Worm (Caenorhabditis elegans) whole organism, L4 larva: ENCODE measurements around the gene ttr-11.

ENCODE experiments used
- F10B5.3 ChIP-seq: sonication (generic microtip); optimal IDR thresholded peaks from 2 replicates; lab custom pipeline; 2016; ENCODE audit warnings: mild to moderate bottlenecking, missing genetic modification characterization, missing compliant biosample characterization
- F44E2.7 ChIP-seq: fragments of 200-800 bp; sonication (Bioruptor generic); IDR thresholded peaks from 2 replicates; pipeline ENCODE4 v2.1.2; 2022; ENCODE audit warnings: missing genetic modification characterization, missing compliant biosample characterization
- F49E8.2 ChIP-seq: sonication (generic microtip); optimal IDR thresholded peaks from 2 replicates; lab custom pipeline; 2016; ENCODE audit warnings: missing compliant biosample characterization, mild to moderate bottlenecking, missing genetic modification characterization, borderline replicate concordance
- Y105C5A.15 ChIP-seq: fragments of 200-800 bp; sonication (Bioruptor generic); IDR thresholded peaks from 2 replicates; pipeline ENCODE4 v1.3.6; 2022; ENCODE audit warnings: missing genetic modification characterization, missing compliant biosample characterization
- ZK337.2 ChIP-seq: fragments of 200-800 bp; sonication (Bioruptor generic); IDR thresholded peaks from 2 replicates; pipeline ENCODE4 v1.3.6; 2022; ENCODE audit warnings: missing genetic modification reagents, missing genetic modification characterization, missing compliant biosample characterization
- aha-1 ChIP-seq: fragments of 150-350 bp; peaks from one replicate; lab custom pipeline; 2014; ENCODE audit warnings: missing biosample characterization, missing genetic modification characterization
- aly-2 ChIP-seq: sonication (generic microtip); optimal IDR thresholded peaks from 2 replicates; lab custom pipeline; 2018; ENCODE audit warnings: missing biosample characterization, missing genetic modification characterization
- ama-1 ChIP-seq: fragments of 150-350 bp; optimal IDR thresholded peaks from 2 replicates; lab custom pipeline; 2014; ENCODE audit warnings: inconsistent platforms, mixed read lengths
- attf-4 ChIP-seq: sonication (generic microtip); optimal IDR thresholded peaks from 3 replicates; lab custom pipeline; 2017; ENCODE audit warnings: missing biosample characterization, missing genetic modification characterization
- ceh-20 ChIP-seq: fragments of 200-800 bp; sonication (Bioruptor generic); IDR thresholded peaks from 2 replicates; pipeline ENCODE4 v1.3.6; 2022; ENCODE audit warnings: missing genetic modification reagents, missing genetic modification characterization, missing compliant biosample characterization
- ceh-32 ChIP-seq: sonication (generic microtip); optimal IDR thresholded peaks from 2 replicates; lab custom pipeline; 2016; ENCODE audit warnings: mild to moderate bottlenecking, missing genetic modification characterization, missing compliant biosample characterization; ENCODE audit not compliant: poor library complexity
- ceh-82 ChIP-seq: sonication (generic microtip); optimal IDR thresholded peaks from 2 replicates; lab custom pipeline; 2017; ENCODE audit warnings: missing biosample characterization, missing genetic modification characterization
- cey-2 ChIP-seq: sonication (generic microtip); optimal IDR thresholded peaks from 3 replicates; lab custom pipeline; 2017; ENCODE audit warnings: missing genetic modification characterization, mild to moderate bottlenecking, missing compliant biosample characterization, antibody characterized with exemption, borderline replicate concordance; ENCODE audit not compliant: insufficient read depth
- daf-16 ChIP-seq, 3 experiments: sonication (generic microtip); optimal IDR thresholded peaks; 2 replicates each; lab custom pipeline; 2016 to 2017; ENCODE audit warnings: missing genetic modification characterization in 3 of 3, missing genetic modification reagents in 3 of 3, mild to moderate bottlenecking in 2 of 3, missing compliant biosample characterization in 2 of 3, missing biosample characterization in 1 of 3, moderate library complexity in 1 of 3
- daf-8 ChIP-seq: fragments of 200-800 bp; sonication (Bioruptor generic); IDR thresholded peaks from 2 replicates; pipeline ENCODE4 v1.3.6; 2022; ENCODE audit warnings: missing genetic modification characterization, missing compliant biosample characterization
- dmd-6 ChIP-seq: fragments of 200-800 bp; sonication (Bioruptor generic); IDR thresholded peaks from 2 replicates; pipeline ENCODE4 v1.3.6; 2022; ENCODE audit warnings: missing genetic modification reagents, missing genetic modification characterization, missing compliant biosample characterization
- dmd-9 ChIP-seq: fragments of 200-800 bp; sonication (Bioruptor generic); IDR thresholded peaks from 2 replicates; pipeline ENCODE4 v1.3.6; 2022; ENCODE audit warnings: missing genetic modification reagents, missing genetic modification characterization, missing compliant biosample characterization
- gei-8 ChIP-seq: fragments of 200-800 bp; sonication (Bioruptor generic); optimal IDR thresholded peaks from 2 replicates; lab custom pipeline; 2018; ENCODE audit warnings: mild to moderate bottlenecking, missing genetic modification characterization, missing compliant biosample characterization
- hlh-11 ChIP-seq: fragments of 200-800 bp; sonication (Bioruptor generic); optimal IDR thresholded peaks from 2 replicates; lab custom pipeline; 2018; ENCODE audit warnings: mild to moderate bottlenecking, missing genetic modification characterization, missing compliant biosample characterization
- lin-1 ChIP-seq: fragments of 200-800 bp; sonication (Bioruptor generic); IDR thresholded peaks from 2 replicates; pipeline ENCODE4 v1.3.6; 2022; ENCODE audit warnings: missing genetic modification reagents, missing genetic modification characterization, missing compliant biosample characterization
- lin-13 ChIP-seq: fragments of 150-350 bp; optimal IDR thresholded peaks from 2 replicates; lab custom pipeline; 2014; ENCODE audit warnings: missing biosample characterization, missing genetic modification reagents, missing genetic modification characterization
- lin-15B ChIP-seq: fragments of 150-350 bp; sonication (generic microtip); optimal IDR thresholded peaks from 3 replicates; lab custom pipeline; 2014; ENCODE audit warnings: missing biosample characterization, missing genetic modification characterization
- lin-38 ChIP-seq: fragments of 200-800 bp; sonication (Bioruptor generic); IDR thresholded peaks from 2 replicates; pipeline ENCODE4 v1.3.6; 2022; ENCODE audit warnings: missing genetic modification reagents, missing genetic modification characterization, missing compliant biosample characterization
- lsy-2 ChIP-seq, 2 experiments: fragments of 150-350 bp in 1 of 2; sonication (generic microtip) in 1 of 2; optimal IDR thresholded peaks; 2 replicates each; lab custom pipeline; 2014 to 2017; ENCODE audit warnings: missing biosample characterization in 2 of 2, missing genetic modification characterization in 2 of 2
- madf-9 ChIP-seq: fragments of 200-800 bp; sonication (Bioruptor generic); conservative IDR thresholded peaks from 2 replicates; pipeline ENCODE4 v1.3.6; 2022; ENCODE audit warnings: missing genetic modification reagents, missing genetic modification characterization, missing compliant biosample characterization
- mep-1 ChIP-seq: fragments of 150-350 bp; sonication (generic microtip); optimal IDR thresholded peaks from 3 replicates; lab custom pipeline; 2014; ENCODE audit warnings: missing biosample characterization, missing genetic modification characterization
- nhr-10 ChIP-seq: fragments of 150-350 bp; optimal IDR thresholded peaks from 2 replicates; lab custom pipeline; 2014; ENCODE audit warnings: missing biosample characterization, missing genetic modification characterization
- nhr-25 ChIP-seq: sonication (generic microtip); optimal IDR thresholded peaks from 2 replicates; lab custom pipeline; 2017; ENCODE audit warnings: missing genetic modification characterization, mild to moderate bottlenecking, missing compliant biosample characterization, antibody characterized with exemption, moderate library complexity, borderline replicate concordance; ENCODE audit not compliant: insufficient read depth
- nhr-28 ChIP-seq: fragments of 150-350 bp; optimal IDR thresholded peaks from 2 replicates; lab custom pipeline; 2014; ENCODE audit warnings: missing biosample characterization, missing genetic modification characterization
- nhr-48 ChIP-seq: sonication (generic microtip); optimal IDR thresholded peaks from 2 replicates; lab custom pipeline; 2016; ENCODE audit warnings: mild to moderate bottlenecking, missing genetic modification characterization, missing compliant biosample characterization
- nhr-76 ChIP-seq: fragments of 150-350 bp; optimal IDR thresholded peaks from 2 replicates; lab custom pipeline; 2014; ENCODE audit warnings: missing biosample characterization, missing genetic modification characterization
- nhr-77 ChIP-seq: fragments of 150-350 bp; optimal IDR thresholded peaks from 2 replicates; lab custom pipeline; 2014; ENCODE audit warnings: missing biosample characterization, missing genetic modification characterization
- pha-4 ChIP-seq, 2 experiments: fragments of 150-350 bp in 1 of 2; fragments of 200-800 bp in 1 of 2; sonication (Bioruptor generic) in 1 of 2; IDR thresholded peaks in 1 of 2; optimal IDR thresholded peaks in 1 of 2; 2 replicates each; pipeline versions ENCODE4 v1.3.6 to Lab custom; 2014 to 2022; ENCODE audit warnings: missing genetic modification characterization in 2 of 2, missing genetic modification reagents in 2 of 2, missing biosample characterization in 1 of 2, missing compliant biosample characterization in 1 of 2
- pqm-1 ChIP-seq: sonication (generic microtip); optimal IDR thresholded peaks from 2 replicates; lab custom pipeline; 2017; ENCODE audit warnings: missing biosample characterization, missing genetic modification characterization
- saeg-2 ChIP-seq: fragments of 200-800 bp; sonication (Bioruptor generic); IDR thresholded peaks from 2 replicates; pipeline ENCODE4 v1.3.6; 2022; ENCODE audit warnings: missing genetic modification reagents, missing genetic modification characterization, missing compliant biosample characterization
- skn-1 ChIP-seq: fragments of 150-350 bp; optimal IDR thresholded peaks from 2 replicates; lab custom pipeline; 2014; ENCODE audit warnings: missing biosample characterization, missing genetic modification characterization
- spr-1 ChIP-seq: sonication (generic microtip); optimal IDR thresholded peaks from 2 replicates; lab custom pipeline; 2016; ENCODE audit warnings: mild to moderate bottlenecking, missing genetic modification characterization, missing compliant biosample characterization
- spr-3 ChIP-seq: fragments of 200-800 bp; sonication (Bioruptor generic); optimal IDR thresholded peaks from 2 replicates; lab custom pipeline; 2018; ENCODE audit warnings: mild to moderate bottlenecking, missing genetic modification characterization, missing compliant biosample characterization
- unc-62 ChIP-seq, 3 experiments: fragments of 150-350 bp in 1 of 3; sonication (generic microtip); optimal IDR thresholded peaks in 2 of 3; peaks in 1 of 3; 1 replicate in 1 of 3; 2 replicates in 2 of 3; lab custom pipeline; 2014 to 2017; ENCODE audit warnings: missing biosample characterization in 3 of 3, missing genetic modification characterization in 3 of 3, missing genetic modification reagents in 3 of 3, missing genotype in 1 of 3
- vab-7 ChIP-seq: fragments of 200-800 bp; sonication (Bioruptor generic); IDR thresholded peaks from 2 replicates; pipeline ENCODE4 v1.3.6; 2022; ENCODE audit warnings: missing genetic modification reagents, missing genetic modification characterization, missing compliant biosample characterization
- ztf-7 ChIP-seq: fragments of 150-350 bp; optimal IDR thresholded peaks from 2 replicates; lab custom pipeline; 2014; ENCODE audit warnings: missing biosample characterization, missing genetic modification characterization

Gene ttr-11

DNA sequence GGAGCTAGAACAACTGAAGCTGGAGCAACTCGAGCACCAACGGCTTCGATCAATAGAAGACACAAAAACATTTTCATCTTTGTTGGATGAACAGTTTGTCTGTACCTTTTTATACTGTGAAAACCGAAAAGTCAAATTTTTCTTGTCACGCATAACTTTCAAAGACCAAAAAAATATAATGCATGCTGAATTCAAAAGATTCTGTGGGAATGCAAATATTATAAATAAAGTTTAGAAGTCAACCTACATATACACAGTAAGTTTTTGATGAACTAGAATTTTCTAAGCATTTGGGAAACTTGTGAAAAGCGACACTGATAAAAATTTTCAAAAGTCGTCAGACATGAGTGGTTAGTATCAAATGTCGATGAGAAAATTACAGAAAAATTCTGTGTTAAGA lies 30.5 kb downstream of the ttr-11 start, which contains the start of gene F46B3.15 (continued):
- TF ChIP-seq saeg-2 (GFP tag; lab: Robert Waterston, UW): no peak
- TF ChIP-seq, all 104 proteins: peak for 0

DNA sequence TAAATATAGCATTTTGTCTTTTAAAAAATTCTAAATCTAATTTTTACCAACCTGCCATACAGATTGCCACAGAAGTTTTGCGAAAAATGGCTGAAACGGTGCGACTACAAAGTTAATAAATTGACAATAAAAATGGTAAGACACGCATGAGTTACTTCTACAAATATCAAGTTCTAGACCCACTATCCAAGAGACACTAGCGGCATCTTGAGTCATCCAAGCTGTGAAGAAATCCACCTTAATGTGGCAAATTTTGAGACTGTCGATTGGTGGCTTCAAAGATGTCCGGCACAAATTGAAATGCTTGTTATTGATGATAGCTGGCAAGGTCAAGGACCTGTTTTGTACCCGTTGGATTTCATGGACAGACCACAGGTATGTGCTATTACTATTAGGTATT lies 31.2 kb downstream of the ttr-11 start, which contains the start of gene F46B3.16:
Gene F46B3.16, plus strand, starts transcription at position 301 of the 400 bp plus-strand sequence.
- TF ChIP-seq lin-13 (GFP tag; lab: Kevin White, UChicago) (no peak), spr-3 (no peak)

DNA sequence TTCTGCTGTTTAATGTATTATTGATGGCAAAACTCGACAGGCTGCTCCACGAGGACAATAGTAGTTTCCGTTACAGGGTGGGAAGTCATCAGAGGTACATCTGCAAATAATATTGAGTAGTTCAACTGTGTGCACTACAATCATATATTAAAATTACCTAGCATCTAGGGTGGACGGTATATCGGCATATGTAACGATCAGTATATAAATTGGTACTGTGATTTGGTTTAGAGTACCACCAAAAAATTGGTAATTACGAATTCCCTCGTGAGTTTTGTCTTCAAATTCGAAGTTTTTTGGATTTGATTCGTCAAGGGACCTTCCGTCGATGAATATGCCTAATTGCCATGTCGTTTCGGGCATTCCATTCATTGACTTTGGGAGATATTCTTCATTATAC lies 33.7 kb downstream of the ttr-11 start, which contains the start of gene ttr-13:
Gene ttr-13, minus strand, starts transcription at position 101 of the 400 bp plus-strand sequence.
- no peak for TF ChIP-seq ceh-82 (tag; lab: Kevin White, UChicago)
- no peak for TF ChIP-seq nhr-28 (tag; lab: Kevin White, UChicago)
- TF ChIP-seq lsy-2 (tag; optimal IDR thresholded peaks at IDR 0.05; lab: Kevin White, UChicago): no peak
- no peak for TF ChIP-seq ztf-7 (tag; lab: Kevin White, UChicago)
- TF ChIP-seq F10B5.3 (tag; lab: Kevin White, UChicago): no peak
- no peak for TF ChIP-seq nhr-10
- TF ChIP-seq F44E2.7 (GFP tag; lab: Robert Waterston, UW): no peak
- no peak for TF ChIP-seq gei-8 (GFP tag; lab: Kevin White, UChicago)
- no peak for TF ChIP-seq ceh-32
- no peak for TF ChIP-seq F49E8.2 (tag; lab: Kevin White, UChicago)
- TF ChIP-seq ZK337.2: no peak
- TF ChIP-seq spr-1 (tag; lab: Kevin White, UChicago): no peak
- TF ChIP-seq dmd-6 (GFP tag; lab: Robert Waterston, UW): no peak
- no peak for TF ChIP-seq mep-1 (tag; lab: Kevin White, UChicago)
- TF ChIP-seq daf-16 (GFP tag; optimal IDR thresholded peaks at IDR 0.05; lab: Kevin White, UChicago): no peak
- no peak for TF ChIP-seq daf-16 (tag; optimal IDR thresholded peaks at IDR 0.05; lab: Kevin White, UChicago)
- TF ChIP-seq dmd-9: no peak
- no peak for TF ChIP-seq hlh-11 (tag; lab: Kevin White, UChicago)
- TF ChIP-seq madf-9 (GFP tag; lab: Robert Waterston, UW): no peak
- no peak for TF ChIP-seq spr-3

DNA sequence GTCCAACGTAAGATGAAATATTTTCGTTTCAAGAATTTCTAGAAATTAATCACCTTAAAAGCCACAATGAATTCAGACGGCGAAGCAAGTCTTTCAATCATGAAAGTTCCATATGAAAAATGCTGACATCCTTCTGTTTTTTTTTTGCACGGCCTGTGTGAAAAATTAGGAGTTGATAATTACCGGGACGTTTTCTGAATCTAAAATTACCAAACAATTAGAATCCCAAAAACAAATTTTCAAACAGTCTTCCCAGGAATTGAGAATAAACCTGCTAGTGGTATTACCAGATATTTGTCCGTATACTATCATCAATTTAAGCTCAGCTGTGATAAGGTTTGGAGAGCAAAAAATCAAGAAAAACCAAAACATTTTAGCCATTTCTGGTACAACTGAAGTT lies 35.2 kb downstream of the ttr-11 start, which contains the start of gene Y44A6B.3:
Gene Y44A6B.3, minus strand, starts transcription at position 101 of the 400 bp plus-strand sequence.
- TF ChIP-seq mep-1 (tag; lab: Kevin White, UChicago) (no peak), lin-38 (no peak), ceh-20 (GFP tag; lab: Robert Waterston, UW) (no peak)

DNA sequence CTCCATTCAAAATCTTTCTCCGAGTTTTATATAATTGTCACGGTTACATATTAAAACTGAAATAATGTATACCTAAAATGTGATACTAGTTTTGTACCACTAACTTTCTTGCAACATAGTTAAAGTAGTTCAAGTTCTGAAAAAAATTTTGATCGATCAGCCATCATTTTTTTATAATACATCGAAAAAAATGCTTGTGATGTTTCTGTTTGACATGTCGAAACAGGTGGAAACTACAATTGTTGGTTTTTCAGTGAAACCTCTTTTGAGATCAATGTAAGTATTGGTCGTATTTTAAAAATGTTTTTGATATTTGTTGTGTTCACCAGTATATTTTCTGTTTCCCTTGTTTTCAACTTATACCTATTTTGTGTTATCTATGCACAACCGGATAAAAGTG lies 36.2 kb downstream of the ttr-11 start, which contains the start of gene srxa-14:
Gene srxa-14, plus strand, starts transcription at position 301 of the 400 bp plus-strand sequence.
- TF ChIP-seq nhr-48 (no peak), unc-62 (GFP tag; optimal IDR thresholded peaks at IDR 0.05 in 1 of 2; lab: Kevin White, UChicago) (no peak), unc-62 (tag; optimal IDR thresholded peaks at IDR 0.05; lab: Kevin White, UChicago) (no peak), pha-4 (GFP tag; IDR thresholded peaks at IDR 0.05; lab: Robert Waterston, UW) (no peak), pha-4 (tag; optimal IDR thresholded peaks at IDR 0.05; lab: Kevin White, UChicago) (no peak), attf-4 (tag; lab: Kevin White, UChicago) (no peak), ceh-20 (GFP tag; lab: Robert Waterston, UW) (no peak), lin-15B (no peak), daf-8 (GFP tag; lab: Robert Waterston, UW) (no peak)

ce11 chrV:20641896-20642295 lies 38.8 kb downstream of the ttr-11 start, which contains the start of gene srxa-15:
TSS of gene srxa-15 (plus strand) at chrV:20642196.
- TF ChIP-seq nhr-76 (tag; lab: Kevin White, UChicago): no peak
- no peak for TF ChIP-seq skn-1
- no peak for TF ChIP-seq cey-2 (tag; lab: Kevin White, UChicago)
- no peak for TF ChIP-seq Y105C5A.15 (GFP tag; lab: Robert Waterston, UW)
- no peak for TF ChIP-seq nhr-25 (tag; lab: Kevin White, UChicago)
- TF ChIP-seq aly-2: no peak
- TF ChIP-seq nhr-77 (tag; lab: Kevin White, UChicago): no peak
- no peak for TF ChIP-seq ama-1 (lab: Kevin White, UChicago)
- no peak for TF ChIP-seq aha-1 (tag; lab: Kevin White, UChicago)
- no peak for TF ChIP-seq lin-1 (GFP tag; lab: Robert Waterston, UW)
- TF ChIP-seq pqm-1 (tag; lab: Kevin White, UChicago): no peak
- TF ChIP-seq dmd-6 (GFP tag; lab: Robert Waterston, UW): no peak
- TF ChIP-seq pha-4 (GFP tag; IDR thresholded peaks at IDR 0.05; lab: Robert Waterston, UW): no peak
- TF ChIP-seq pha-4 (tag; optimal IDR thresholded peaks at IDR 0.05; lab: Kevin White, UChicago): no peak
- TF ChIP-seq vab-7 (GFP tag; lab: Robert Waterston, UW): no peak
- TF ChIP-seq, all 104 proteins: peak for 0
